Worm (Caenorhabditis elegans) whole organism, young adult: Measurements from ENCODE around the gene irg-4.
"Not testable (repeated sequence)": the region's sequence is repeated elsewhere in the genome, so short reads cannot be mapped to it uniquely, and the experiment has no call there.

Experiments
- C06A6.2 ChIP-seq: fragments of 200-800 bp; sonication (Bioruptor generic); conservative IDR thresholded peaks from 2 replicates; pipeline ENCODE4 v1.3.6; 2022; ENCODE audit warnings: missing genetic modification characterization, missing compliant biosample characterization
- F37B4.10 ChIP-seq: fragments of 200-800 bp; sonication (Bioruptor generic); IDR thresholded peaks from 2 replicates; pipeline ENCODE4 v1.3.6; 2022; ENCODE audit warnings: missing genetic modification characterization, missing compliant biosample characterization
- F52B5.7 ChIP-seq: sonication (generic microtip); optimal IDR thresholded peaks from 2 replicates; lab custom pipeline; 2016; ENCODE audit warnings: mild to moderate bottlenecking, missing genetic modification characterization, missing compliant biosample characterization
- F57A8.1 ChIP-seq: fragments of 200-800 bp; sonication (Bioruptor generic); optimal IDR thresholded peaks from 2 replicates; lab custom pipeline; 2018; ENCODE audit warnings: mild to moderate bottlenecking, missing genetic modification characterization, moderate library complexity, missing compliant biosample characterization
- ama-1 ChIP-seq, 3 experiments: fragments of 150-350 bp in 1 of 3; sonication (generic microtip) in 2 of 3; optimal IDR thresholded peaks; 2 replicates each; lab custom pipeline; 2014 to 2018; ENCODE audit warnings: missing biosample characterization in 2 of 3, missing genetic modification characterization in 2 of 3, missing genetic modification reagents in 2 of 3
- attf-3 ChIP-seq: fragments of 200-800 bp; sonication (Bioruptor generic); conservative IDR thresholded peaks from 2 replicates; pipeline ENCODE4 v1.3.6; 2022; ENCODE audit warnings: missing genetic modification reagents, missing genetic modification characterization, missing compliant biosample characterization
- ceh-58 ChIP-seq: fragments of 200-800 bp; sonication (Bioruptor generic); IDR thresholded peaks from 2 replicates; pipeline ENCODE4 v1.3.6; 2022; ENCODE audit warnings: missing genetic modification characterization, missing compliant biosample characterization
- die-1 ChIP-seq: sonication (generic microtip); optimal IDR thresholded peaks from 2 replicates; lab custom pipeline; 2016; ENCODE audit warnings: missing genotype, mild to moderate bottlenecking, missing genetic modification characterization, missing compliant biosample characterization
- let-607 ChIP-seq, 2 experiments: fragments of 200-800 bp in 1 of 2; sonication (Bioruptor generic) in 1 of 2; sonication (generic microtip) in 1 of 2; optimal IDR thresholded peaks; 2 replicates each; lab custom pipeline; 2016 to 2018; ENCODE audit warnings: mild to moderate bottlenecking in 2 of 2, missing compliant biosample characterization in 2 of 2, missing genetic modification characterization in 2 of 2, moderate library complexity in 2 of 2, missing genotype in 1 of 2
- lin-26 ChIP-seq: fragments of 200-800 bp; sonication (Bioruptor generic); IDR thresholded peaks from 2 replicates; pipeline ENCODE4 v1.3.6; 2022; ENCODE audit warnings: missing genetic modification reagents, missing genetic modification characterization, missing compliant biosample characterization
- snpc-1.1 ChIP-seq: sonication (generic microtip); optimal IDR thresholded peaks from 2 replicates; lab custom pipeline; 2017; ENCODE audit warnings: missing genetic modification characterization, mild to moderate bottlenecking, missing compliant biosample characterization, antibody characterized with exemption, moderate library complexity, missing genotype, missing genetic modification reagents; ENCODE audit not compliant: insufficient read depth
- zfh-2 ChIP-seq: fragments of 200-800 bp; sonication (Bioruptor generic); conservative IDR thresholded peaks from 2 replicates; pipeline ENCODE4 v1.3.6; 2022; ENCODE audit warnings: missing genetic modification reagents, missing genetic modification characterization, missing compliant biosample characterization

ce11 chrIV:12484479-12484878 lies 48.8 kb downstream of the irg-4 start, which contains the start of gene T04A11.4:
- TF ChIP-seq ceh-58 (GFP tag; lab: Robert Waterston, UW); F37B4.10 (GFP tag; lab: Robert Waterston, UW); zfh-2 (GFP tag; lab: Robert Waterston, UW); ama-1 (optimal IDR thresholded peaks at IDR 0.05; lab: Kevin White, UChicago); ama-1 (GFP tag; optimal IDR thresholded peaks at IDR 0.05; lab: Kevin White, UChicago); F52B5.7 (tag; lab: Kevin White, UChicago); F57A8.1 (GFP tag; lab: Kevin White, UChicago); attf-3; let-607 (tag; optimal IDR thresholded peaks at IDR 0.05; lab: Kevin White, UChicago); lin-26; die-1 (tag; lab: Kevin White, UChicago); C06A6.2; snpc-1.1 (tag; lab: Kevin White, UChicago): not testable (repeated sequence)
